Fruit fly (Drosophila melanogaster) S2 (cell line): Measurements from ENCODE around the gene CG7988.

Experiments
- CG8478 ChIP-seq: fragments of >200 bp; optimal IDR thresholded peaks from 2 replicates; lab custom pipeline; 2018
- CTCF ChIP-seq, 2 experiments: fragments of >200 bp; optimal IDR thresholded peaks; 2 replicates each; lab custom pipeline; 2018

DNA sequence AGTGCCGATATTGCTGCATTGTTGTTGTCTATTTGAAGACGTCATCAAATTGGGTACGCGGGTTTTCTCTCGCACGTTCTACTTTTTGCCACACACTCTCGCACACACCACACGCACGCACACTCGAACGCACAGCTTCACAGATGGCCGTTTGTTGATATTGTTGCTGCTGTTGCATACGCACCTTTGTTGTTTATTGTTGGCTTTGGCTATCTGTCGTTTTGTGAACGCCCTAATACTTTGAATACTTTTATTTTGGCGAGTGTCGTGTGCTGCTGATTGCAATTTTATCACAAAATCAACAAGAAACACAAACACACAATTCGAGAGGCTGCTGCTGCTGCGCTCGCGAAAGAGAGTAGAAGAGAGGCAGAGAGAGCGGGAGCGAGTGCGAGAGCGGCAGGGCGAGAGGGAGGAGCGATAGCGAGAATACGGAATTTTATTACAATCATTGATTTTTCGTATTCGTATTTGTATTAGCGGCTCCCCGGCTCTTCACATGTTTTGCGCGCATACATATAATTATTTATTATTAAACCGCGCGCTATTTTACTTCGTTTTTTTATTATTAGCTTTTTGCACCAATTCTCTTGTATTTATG lies 21.7 kb upstream of the CG7988 start:
- no peak for TF ChIP-seq CTCF (optimal IDR thresholded peaks at IDR 0.05; lab: Kevin White, UChicago)
- TF ChIP-seq CG8478 (lab: Kevin White, UChicago), result no peak
